Worm (Caenorhabditis elegans): ENCODE data around the gene idpp-9.

ce11 chrX:3866197-3866596 is 49.5 kb downstream of the idpp-9 start:
- TF ChIP-seq elt-2 (tag; optimal IDR thresholded peaks at IDR 0.05) (no peak), pax-1 (tag; optimal IDR thresholded peaks at IDR 0.05) (no peak)
